Fruit fly (Drosophila melanogaster) whole organism, embryonic: ENCODE measurements around the gene Rim2.

Experiments
- Ada2b ChIP-seq: fragments of 200-800 bp; sonication (Bioruptor generic); IDR thresholded peaks from 2 replicates; pipeline ENCODE4 v1.3.6; 2022; ENCODE audit warnings: missing biosample characterization, missing genetic modification characterization
- Awh ChIP-seq: fragments of 200-800 bp; sonication (Bioruptor generic); IDR thresholded peaks from 2 replicates; pipeline ENCODE4, ENCODE4 v1.3.6; 2022; ENCODE audit warnings: missing biosample characterization, missing genetic modification characterization
- BEAF-32 ChIP-seq: fragments of 200-800 bp; sonication (Bioruptor generic); optimal IDR thresholded peaks from 3 replicates; lab custom pipeline; 2017; ENCODE audit warnings: missing biosample characterization, missing genetic modification characterization, mild to moderate bottlenecking, moderate library complexity, missing genetic modification reagents
- BtbVII ChIP-seq: fragments of 200-800 bp; sonication (Bioruptor generic); optimal IDR thresholded peaks from 3 replicates; lab custom pipeline; 2017; ENCODE audit warnings: missing biosample characterization, mild to moderate bottlenecking, missing genetic modification characterization
- C15 ChIP-seq: fragments of 200-800 bp; sonication (Bioruptor generic); IDR thresholded peaks from 3 replicates; pipeline ENCODE4 v1.3.6; 2022; ENCODE audit warnings: missing biosample characterization, missing genetic modification characterization
- CG10431 ChIP-seq: fragments of 200-800 bp; sonication (Bioruptor generic); optimal IDR thresholded peaks from 3 replicates; lab custom pipeline; 2018; ENCODE audit warnings: missing biosample characterization, mild to moderate bottlenecking, missing genetic modification characterization
- CG14014 ChIP-seq: fragments of 200-800 bp; sonication (Bioruptor generic); IDR thresholded peaks from 2 replicates; pipeline ENCODE4 v1.3.6; 2022; ENCODE audit warnings: missing biosample characterization, missing genetic modification characterization
- CG15479 ChIP-seq: fragments of 200-800 bp; sonication (Bioruptor generic); optimal IDR thresholded peaks from 3 replicates; lab custom pipeline; 2019; ENCODE audit warnings: missing biosample characterization, mild to moderate bottlenecking, missing genetic modification characterization, moderate library complexity
- CG17802 ChIP-seq: fragments of 200-800 bp; sonication (Bioruptor generic); optimal IDR thresholded peaks from 2 replicates; lab custom pipeline; 2018; ENCODE audit warnings: missing biosample characterization, mild to moderate bottlenecking, missing genetic modification characterization, moderate library complexity
- CG1792 ChIP-seq: fragments of 200-800 bp; sonication (Bioruptor generic); optimal IDR thresholded peaks from 2 replicates; lab custom pipeline; 2016; ENCODE audit warnings: missing biosample characterization, missing genetic modification characterization
- CG1832 ChIP-seq: fragments of 200-800 bp; sonication (Bioruptor generic); optimal IDR thresholded peaks from 2 replicates; lab custom pipeline; 2017; ENCODE audit warnings: missing biosample characterization, mild to moderate bottlenecking, missing genetic modification characterization, inconsistent platforms
- CG18619 ChIP-seq: fragments of 200-800 bp; sonication (Bioruptor generic); optimal IDR thresholded peaks from 3 replicates; lab custom pipeline; 2017; ENCODE audit warnings: missing biosample characterization, mild to moderate bottlenecking, missing genetic modification characterization
- CG2116 ChIP-seq: fragments of 200-800 bp; sonication (Bioruptor generic); optimal IDR thresholded peaks from 3 replicates; lab custom pipeline; 2018; ENCODE audit warnings: missing biosample characterization, mild to moderate bottlenecking, missing genetic modification characterization
- CG2120 ChIP-seq: fragments of 200-800 bp; sonication (Bioruptor generic); optimal IDR thresholded peaks from 3 replicates; lab custom pipeline; 2016; ENCODE audit warnings: missing biosample characterization, missing genetic modification characterization
- CG32767 ChIP-seq: fragments of 200-800 bp; sonication (Bioruptor generic); IDR thresholded peaks from 2 replicates; pipeline ENCODE4 v1.3.6; 2022; ENCODE audit warnings: missing biosample characterization, missing genetic modification characterization
- CG34376 ChIP-seq: fragments of 200-800 bp; sonication (Bioruptor generic); optimal IDR thresholded peaks from 2 replicates; lab custom pipeline; 2018; ENCODE audit warnings: missing biosample characterization, mild to moderate bottlenecking, missing genetic modification characterization
- CG6272 ChIP-seq: fragments of 200-800 bp; sonication (Bioruptor generic); IDR thresholded peaks from 2 replicates; pipeline ENCODE4 v1.3.6; 2022; ENCODE audit warnings: missing biosample characterization, missing genetic modification characterization
- CG7928 ChIP-seq: fragments of 200-800 bp; sonication (Bioruptor generic); optimal IDR thresholded peaks from 2 replicates; lab custom pipeline; 2017; ENCODE audit warnings: missing biosample characterization, mild to moderate bottlenecking, missing genetic modification characterization
- CG8478 ChIP-seq: fragments of >200 bp; optimal IDR thresholded peaks from 2 replicates; lab custom pipeline; 2018
- CG9437 ChIP-seq: fragments of 200-800 bp; sonication (Bioruptor generic); optimal IDR thresholded peaks from 2 replicates; lab custom pipeline; 2018; ENCODE audit warnings: missing biosample characterization, mild to moderate bottlenecking, missing genetic modification characterization
- CG9609 ChIP-seq: fragments of 200-800 bp; sonication (Bioruptor generic); optimal IDR thresholded peaks from 3 replicates; lab custom pipeline; 2016; ENCODE audit warnings: missing biosample characterization, missing genetic modification characterization
- Dip3 ChIP-seq: fragments of 200-800 bp; sonication (Bioruptor generic); optimal IDR thresholded peaks from 3 replicates; lab custom pipeline; 2016; ENCODE audit warnings: missing biosample characterization, missing genetic modification characterization
- Doc2 ChIP-seq: fragments of 200-800 bp; sonication (Bioruptor generic); IDR thresholded peaks from 2 replicates; pipeline ENCODE4 v1.3.6; 2022; ENCODE audit warnings: missing biosample characterization, missing genetic modification characterization
- Dref ChIP-seq: fragments of 200-800 bp; sonication (Bioruptor generic); IDR thresholded peaks from 2 replicates; pipeline ENCODE4 v1.3.6; 2022; ENCODE audit warnings: missing biosample characterization, missing genetic modification characterization
- Ets65A ChIP-seq: fragments of 200-800 bp; sonication (Bioruptor generic); peaks from one replicate; lab custom pipeline; 2016; ENCODE audit warnings: missing biosample characterization, missing genetic modification characterization
- Ets97D ChIP-seq: fragments of 200-800 bp; sonication (Bioruptor generic); optimal IDR thresholded peaks from 3 replicates; lab custom pipeline; 2016; ENCODE audit warnings: missing biosample characterization, missing genetic modification characterization
- Fer1 ChIP-seq: fragments of 200-800 bp; sonication (Bioruptor generic); optimal IDR thresholded peaks from 2 replicates; lab custom pipeline; 2017; ENCODE audit warnings: missing biosample characterization, mild to moderate bottlenecking, missing genetic modification characterization
- HmgZ ChIP-seq: fragments of 200-800 bp; sonication (Bioruptor generic); optimal IDR thresholded peaks from 2 replicates; lab custom pipeline; 2018; ENCODE audit warnings: missing biosample characterization, mild to moderate bottlenecking, missing genetic modification characterization
- Hmr ChIP-seq: fragments of 200-800 bp; sonication (Bioruptor generic); optimal IDR thresholded peaks from 3 replicates; lab custom pipeline; 2017; ENCODE audit warnings: mild to moderate bottlenecking, missing biosample characterization, missing genetic modification reagents, missing genetic modification characterization
- Lhr ChIP-seq: fragments of 200-800 bp; sonication (Bioruptor generic); optimal IDR thresholded peaks from 3 replicates; lab custom pipeline; 2017; ENCODE audit warnings: mild to moderate bottlenecking, missing biosample characterization, missing genetic modification reagents, missing genetic modification characterization
- NFAT ChIP-seq: fragments of 200-800 bp; sonication (Bioruptor generic); IDR thresholded peaks from 2 replicates; pipeline ENCODE4 v1.3.6; 2022; ENCODE audit warnings: missing biosample characterization, missing genetic modification characterization
- Pdp1 ChIP-seq, 2 experiments: fragments of 200-800 bp; sonication (Bioruptor generic); optimal IDR thresholded peaks; 3 replicates each; lab custom pipeline; 2016; ENCODE audit warnings: missing biosample characterization in 2 of 2, missing genetic modification characterization in 2 of 2, mild to moderate bottlenecking in 1 of 2, moderate library complexity in 1 of 2
- Poxn ChIP-seq: fragments of 200-800 bp; sonication (Bioruptor generic); IDR thresholded peaks from 2 replicates; pipeline ENCODE4 v1.3.6; 2022; ENCODE audit warnings: missing biosample characterization, missing genetic modification characterization
- Rfx ChIP-seq: fragments of 200-800 bp; sonication (Bioruptor generic); IDR thresholded peaks from 2 replicates; pipeline ENCODE4 v1.3.6; 2022; ENCODE audit warnings: missing biosample characterization, missing genetic modification characterization
- Six4 ChIP-seq: fragments of 200-800 bp; sonication (Bioruptor generic); optimal IDR thresholded peaks from 2 replicates; lab custom pipeline; 2016; ENCODE audit warnings: missing biosample characterization, missing genetic modification characterization
- Sry-δ ChIP-seq: fragments of 200-800 bp; sonication (Bioruptor generic); optimal IDR thresholded peaks from 2 replicates; lab custom pipeline; 2016; ENCODE audit warnings: missing biosample characterization, missing genetic modification characterization
- Vsx1 ChIP-seq: fragments of 200-800 bp; sonication (Bioruptor generic); optimal IDR thresholded peaks from 2 replicates; lab custom pipeline; 2017; ENCODE audit warnings: missing biosample characterization, mild to moderate bottlenecking, missing genetic modification characterization, missing genetic modification reagents
- bcd ChIP-seq: fragments of 200-800 bp; sonication (Bioruptor generic); optimal IDR thresholded peaks from 2 replicates; lab custom pipeline; 2017; ENCODE audit warnings: missing biosample characterization, mild to moderate bottlenecking, missing genetic modification characterization
- bigmax ChIP-seq: fragments of 200-800 bp; sonication (Bioruptor generic); optimal IDR thresholded peaks from 2 replicates; lab custom pipeline; 2018; ENCODE audit warnings: missing biosample characterization, mild to moderate bottlenecking, missing genetic modification characterization
- caup ChIP-seq: fragments of 200-800 bp; sonication (Bioruptor generic); optimal IDR thresholded peaks from 3 replicates; lab custom pipeline; 2017; ENCODE audit warnings: missing biosample characterization, mild to moderate bottlenecking, missing genetic modification characterization, moderate library complexity; ENCODE audit not compliant: severe bottlenecking
- cg ChIP-seq: fragments of 200-800 bp; sonication (Bioruptor generic); optimal IDR thresholded peaks from 3 replicates; lab custom pipeline; 2019; ENCODE audit warnings: missing biosample characterization, mild to moderate bottlenecking, missing genetic modification characterization, moderate library complexity
- crp ChIP-seq, 2 experiments: fragments of 200-800 bp; sonication (Bioruptor generic); optimal IDR thresholded peaks; 2 replicates in 1 of 2; 3 replicates in 1 of 2; lab custom pipeline; 2017; ENCODE audit warnings: missing biosample characterization in 2 of 2, missing genetic modification characterization in 2 of 2, mild to moderate bottlenecking in 1 of 2, moderate library complexity in 1 of 2
- nerfin-2 ChIP-seq: fragments of 200-800 bp; sonication (Bioruptor generic); IDR thresholded peaks from 2 replicates; pipeline ENCODE4 v1.3.6; 2022; ENCODE audit warnings: missing biosample characterization, missing genetic modification characterization; ENCODE audit not compliant: partially characterized antibody
- pho ChIP-seq: fragments of 200-800 bp; sonication (Bioruptor generic); optimal IDR thresholded peaks from 2 replicates; lab custom pipeline; 2016; ENCODE audit warnings: missing biosample characterization, missing genetic modification characterization
- prd ChIP-seq, 3 experiments: fragments of >200 bp in 2 of 3; fragments of 200-800 bp in 1 of 3; sonication (Bioruptor generic) in 1 of 3; optimal IDR thresholded peaks in 2 of 3; IDR thresholded peaks in 1 of 3; 2 replicates in 2 of 3; 3 replicates in 1 of 3; pipeline versions ENCODE4 v1.3.6 to Lab custom; 2017 to 2022; ENCODE audit warnings: missing biosample characterization in 1 of 3, missing genetic modification characterization in 1 of 3
- schlank ChIP-seq: fragments of 200-800 bp; sonication (Bioruptor generic); optimal IDR thresholded peaks from 2 replicates; lab custom pipeline; 2018; ENCODE audit warnings: missing biosample characterization, mild to moderate bottlenecking, missing genetic modification characterization
- sens-2 ChIP-seq: fragments of 200-800 bp; sonication (Bioruptor generic); IDR thresholded peaks from 2 replicates; pipeline ENCODE4 v1.3.6; 2022; ENCODE audit warnings: missing biosample characterization, missing genetic modification characterization
- stwl ChIP-seq: fragments of 200-800 bp; sonication (Bioruptor generic); optimal IDR thresholded peaks from 3 replicates; lab custom pipeline; 2018; ENCODE audit warnings: missing biosample characterization, mild to moderate bottlenecking, missing genetic modification characterization, moderate library complexity
- tap ChIP-seq: fragments of 200-800 bp; optimal IDR thresholded peaks from 3 replicates; lab custom pipeline; 2019; ENCODE audit warnings: missing biosample characterization, mild to moderate bottlenecking, missing genetic modification characterization, moderate library complexity
- unc-4 ChIP-seq: fragments of 200-800 bp; sonication (Bioruptor generic); IDR thresholded peaks from 2 replicates; pipeline ENCODE4 v1.3.6; 2022; ENCODE audit warnings: missing biosample characterization, missing genetic modification characterization; ENCODE audit not compliant: partially characterized antibody

The Rim2 gene

dm6 chr2L:1710224-1710623 is 14.0 kb downstream of the Rim2 start, which contains the start of the genes CG17660 and mRpL48 (continued):
- peak; percentile 33 for TF ChIP-seq CG34376 (GFP tag; lab: Kevin White, UChicago)
- peak; percentile 45 for TF ChIP-seq Ets65A
- TF ChIP-seq CG6272 (GFP tag; lab: Robert Waterston, UW) = no peak
- TF ChIP-seq sens-2 (GFP tag; lab: Robert Waterston, UW) = no peak
- no peak for TF ChIP-seq Six4
- TF ChIP-seq Awh (GFP tag; lab: Robert Waterston, UW) = no peak
- TF ChIP-seq HmgZ = peak; percentile 86
- TF ChIP-seq crp (GFP tag; optimal IDR thresholded peaks at IDR 0.05; lab: Kevin White, UChicago) = peak; percentile 68 to 92
- peak; percentile 43 for TF ChIP-seq Hmr
- peak; percentile 22 for TF ChIP-seq caup (GFP tag; lab: Kevin White, UChicago)
- TF ChIP-seq NFAT (GFP tag; lab: Robert Waterston, UW) = no peak
- TF ChIP-seq Lhr (GFP tag; lab: Kevin White, UChicago) = peak; percentile 22
- peak; percentile 35 for TF ChIP-seq pho (GFP tag; lab: Kevin White, UChicago)
- peak; percentile 72 for TF ChIP-seq nerfin-2 (GFP tag; lab: Robert Waterston, UW)
- peak; percentile 92 for TF ChIP-seq stwl (tag; lab: Kevin White, UChicago)
- no peak for TF ChIP-seq CG1832 (GFP tag; lab: Kevin White, UChicago)
- TF ChIP-seq Fer1 (GFP tag; lab: Kevin White, UChicago) = peak; percentile 41
- no peak for TF ChIP-seq CG17802 (tag; lab: Kevin White, UChicago)
- peak; percentile 11 for TF ChIP-seq bcd (GFP tag; lab: Kevin White, UChicago)
- TF ChIP-seq Pdp1 (GFP tag; optimal IDR thresholded peaks at IDR 0.05; lab: Kevin White, UChicago) = peak in 1 of 2 experiments; percentile 100
- no peak for TF ChIP-seq CG8478 (lab: Kevin White, UChicago)
- TF ChIP-seq schlank (tag; lab: Kevin White, UChicago) = no peak
- TF ChIP-seq CG9609 (GFP tag; lab: Kevin White, UChicago) = no peak
- TF ChIP-seq bigmax (GFP tag; lab: Kevin White, UChicago) = peak; percentile 96
- no peak for TF ChIP-seq CG15479 (GFP tag; lab: Kevin White, UChicago)
- TF ChIP-seq Rfx (GFP tag; lab: Robert Waterston, UW) = peak; percentile 39; the same call in 1 of the 2 replicates
- no peak for TF ChIP-seq Poxn
- peak; percentile 32 for TF ChIP-seq CG9437
- TF ChIP-seq Sry-δ (GFP tag; lab: Kevin White, UChicago) = peak; percentile 73
- TF ChIP-seq Dip3 (GFP tag; lab: Kevin White, UChicago) = peak; percentile 15
- no peak for TF ChIP-seq CG10431
- TF ChIP-seq CG32767 (GFP tag; lab: Robert Waterston, UW) = 0 out of 2 replicates have a peak, but pooled peaks have one; percentile 14
- TF ChIP-seq CG18619 = no peak
- peak; percentile 75 for TF ChIP-seq Ets97D (GFP tag; lab: Kevin White, UChicago)
- no peak for TF ChIP-seq tap
- peak; percentile 66 for TF ChIP-seq unc-4 (GFP tag; lab: Robert Waterston, UW)
- peak; percentile 42 for TF ChIP-seq CG2120 (GFP tag; lab: Kevin White, UChicago)
- no peak for TF ChIP-seq Ada2b
- TF ChIP-seq CG1792 = no peak
- TF ChIP-seq prd (optimal IDR thresholded peaks at IDR 0.05; lab: Kevin White, UChicago) = no peak
- no peak for TF ChIP-seq prd (GFP tag; IDR thresholded peaks at IDR 0.05; lab: Robert Waterston, UW)
- no peak for TF ChIP-seq Vsx1
- no peak for TF ChIP-seq Doc2
- TF ChIP-seq CG14014 (GFP tag; lab: Robert Waterston, UW) = peak; percentile 45; the same call in 1 of the 2 replicates
- TF ChIP-seq CG2116 = peak; percentile 81
- TF ChIP-seq cg (GFP tag; lab: Kevin White, UChicago) = no peak
- no peak for TF ChIP-seq C15
- no peak for TF ChIP-seq CG7928 (GFP tag; lab: Kevin White, UChicago)
- TF ChIP-seq BEAF-32 (GFP tag; lab: Kevin White, UChicago) = peak; percentile 64
- no peak for TF ChIP-seq BtbVII
- TF ChIP-seq Dref = peak; percentile 95
